Worm (Caenorhabditis elegans) whole organism, L4/young adult: ENCODE measurements around the gene npp-21.

ENCODE experiments used
- W03F9.2 ChIP-seq: fragments of 150-350 bp; optimal IDR thresholded peaks from 2 replicates; lab custom pipeline; 2014; ENCODE audit warnings: missing biosample characterization, missing genetic modification characterization
- dao-5 ChIP-seq: sonication (generic microtip); optimal IDR thresholded peaks from 2 replicates; lab custom pipeline; 2016; ENCODE audit warnings: missing genotype, missing genetic modification characterization, moderate library complexity, missing compliant biosample characterization
- him-1 ChIP-seq: sonication (generic microtip); optimal IDR thresholded peaks from 2 replicates; lab custom pipeline; 2016; ENCODE audit warnings: missing genotype, missing genetic modification reagents, missing genetic modification characterization, missing compliant biosample characterization

DNA sequence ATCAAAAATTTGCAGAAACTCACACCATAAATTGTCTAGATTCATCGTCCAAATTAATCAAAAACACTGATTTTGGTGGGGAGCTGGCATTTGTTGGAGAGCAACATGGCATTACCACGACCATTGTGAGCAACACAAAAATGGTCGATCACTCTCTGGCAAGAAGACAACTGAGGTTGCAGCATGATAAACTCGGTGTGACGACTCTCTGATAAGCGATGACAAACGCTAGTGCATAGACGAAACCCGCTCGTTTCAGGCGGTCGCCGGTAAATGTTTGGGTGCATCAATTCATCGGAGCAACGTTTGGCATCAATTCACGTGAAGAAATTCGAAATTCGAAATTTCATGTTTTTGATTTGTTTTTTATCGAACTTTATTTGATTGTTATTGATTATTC is 39.6 kb downstream of the npp-21 start:
- TF ChIP-seq him-1 = no peak
- TF ChIP-seq W03F9.2 (tag; lab: Kevin White, UChicago) = no peak
- no peak for TF ChIP-seq dao-5 (tag; lab: Kevin White, UChicago)
